Worm (Caenorhabditis elegans): ENCODE measurements around the gene D1044.4.

ce11 chrIII:5566496-5566895, 44.7 kb upstream of the D1044.4 start:
- TF ChIP-seq lin-32 (GFP tag; optimal IDR thresholded peaks at IDR 0.05) (no peak), snpc-4 (tag; optimal IDR thresholded peaks at IDR 0.05) (no peak), elt-3 (tag; optimal IDR thresholded peaks at IDR 0.05) (no peak), ztf-11 (tag; optimal IDR thresholded peaks at IDR 0.05) (no peak), unc-120 (tag; optimal IDR thresholded peaks at IDR 0.05; ENCODE audit: poor library complexity, severe bottlenecking) (no peak), nhr-237 (tag; optimal IDR thresholded peaks at IDR 0.05) (no peak), bed-3 (GFP tag; optimal IDR thresholded peaks at IDR 0.05) (no peak), nhr-76 (tag; optimal IDR thresholded peaks at IDR 0.05) (no peak), sptf-1 (tag; optimal IDR thresholded peaks at IDR 0.05) (no peak)

Measured in whole organism, mixed stage, embryonic.